Worm (Caenorhabditis elegans) whole organism, L3 larva: ENCODE results near the gene ndua-7.

ENCODE experiments used
- R02D3.7 ChIP-seq: fragments of 150-350 bp; optimal IDR thresholded peaks from 2 replicates; lab custom pipeline; 2014; ENCODE audit warnings: missing biosample characterization, missing genetic modification characterization
- ZK546.5 ChIP-seq: sonication (generic microtip); optimal IDR thresholded peaks from 2 replicates; lab custom pipeline; 2017; ENCODE audit warnings: missing biosample characterization, missing genetic modification characterization
- ama-1 ChIP-seq: fragments of 150-350 bp; optimal IDR thresholded peaks from 2 replicates; lab custom pipeline; 2018
- ceh-16 ChIP-seq: sonication (generic microtip); optimal IDR thresholded peaks from 2 replicates; lab custom pipeline; 2017; ENCODE audit warnings: missing biosample characterization, missing genetic modification characterization
- ceh-28 ChIP-seq: fragments of 150-350 bp; optimal IDR thresholded peaks from 2 replicates; lab custom pipeline; 2014; ENCODE audit warnings: missing biosample characterization, missing genetic modification reagents, missing genetic modification characterization
- egl-27 ChIP-seq: sonication (generic microtip); optimal IDR thresholded peaks from 4 replicates; lab custom pipeline; 2017; ENCODE audit warnings: missing biosample characterization, missing genetic modification reagents, missing genetic modification characterization
- egl-5 ChIP-seq: fragments of 150-350 bp; optimal IDR thresholded peaks from 2 replicates; lab custom pipeline; 2017; ENCODE audit warnings: missing biosample characterization, missing genetic modification reagents, missing genetic modification characterization, inconsistent platforms
- elt-2 ChIP-seq: sonication (generic microtip); optimal IDR thresholded peaks from 2 replicates; lab custom pipeline; 2016; ENCODE audit warnings: missing genetic modification reagents, mild to moderate bottlenecking, missing genetic modification characterization, missing compliant biosample characterization
- elt-3 ChIP-seq, 3 experiments: fragments of 150-350 bp in 1 of 3; sonication (generic microtip) in 2 of 3; optimal IDR thresholded peaks; 2 replicates in 2 of 3; 4 replicates in 1 of 3; lab custom pipeline; 2014 to 2017; ENCODE audit warnings: missing biosample characterization in 3 of 3, missing genetic modification characterization in 3 of 3
- hmg-11 ChIP-seq: sonication (generic microtip); optimal IDR thresholded peaks from 2 replicates; lab custom pipeline; 2016; ENCODE audit warnings: missing genetic modification characterization, missing compliant biosample characterization
- jun-1 ChIP-seq: fragments of 150-350 bp; optimal IDR thresholded peaks from 2 replicates; lab custom pipeline; 2014; ENCODE audit warnings: missing biosample characterization, missing genetic modification reagents, missing genetic modification characterization
- lin-15B ChIP-seq: fragments of 150-350 bp; optimal IDR thresholded peaks from 2 replicates; lab custom pipeline; 2014; ENCODE audit warnings: missing biosample characterization, missing genetic modification characterization
- lin-39 ChIP-seq: fragments of 150-350 bp; optimal IDR thresholded peaks from 2 replicates; lab custom pipeline; 2018; ENCODE audit warnings: missing biosample characterization, missing genetic modification reagents, missing genetic modification characterization
- lsy-12 ChIP-seq: sonication (generic microtip); optimal IDR thresholded peaks from 2 replicates; lab custom pipeline; 2016; ENCODE audit warnings: mild to moderate bottlenecking, missing genetic modification characterization, missing compliant biosample characterization
- mdl-1 ChIP-seq: fragments of 150-350 bp; optimal IDR thresholded peaks from 2 replicates; lab custom pipeline; 2014; ENCODE audit warnings: missing biosample characterization, missing genetic modification characterization
- mml-1 ChIP-seq: fragments of 150-350 bp; sonication (generic microtip); optimal IDR thresholded peaks from 3 replicates; lab custom pipeline; 2014; ENCODE audit warnings: missing biosample characterization, missing genetic modification characterization
- nfya-1 ChIP-seq: sonication (generic microtip); optimal IDR thresholded peaks from 2 replicates; lab custom pipeline; 2017; ENCODE audit warnings: missing genetic modification characterization, mild to moderate bottlenecking, missing compliant biosample characterization, antibody characterized with exemption, moderate library complexity; ENCODE audit not compliant: insufficient read depth
- nhr-12 ChIP-seq: fragments of 150-350 bp; optimal IDR thresholded peaks from 2 replicates; lab custom pipeline; 2014; ENCODE audit warnings: missing biosample characterization, missing genetic modification characterization
- nhr-23 ChIP-seq: fragments of 150-350 bp; optimal IDR thresholded peaks from 2 replicates; lab custom pipeline; 2014; ENCODE audit warnings: missing biosample characterization, missing genetic modification reagents, missing genetic modification characterization
- nhr-25 ChIP-seq: sonication (generic microtip); optimal IDR thresholded peaks from 2 replicates; lab custom pipeline; 2017; ENCODE audit warnings: missing biosample characterization, missing genetic modification characterization
- nhr-28 ChIP-seq: fragments of 150-350 bp; optimal IDR thresholded peaks from 2 replicates; lab custom pipeline; 2014; ENCODE audit warnings: missing biosample characterization, missing genetic modification characterization
- nhr-43 ChIP-seq: sonication (generic microtip); optimal IDR thresholded peaks from 2 replicates; lab custom pipeline; 2016; ENCODE audit warnings: mild to moderate bottlenecking, missing genetic modification characterization, missing compliant biosample characterization; ENCODE audit not compliant: poor library complexity, severe bottlenecking
- nhr-76 ChIP-seq: fragments of 150-350 bp; sonication (generic microtip); optimal IDR thresholded peaks from 5 replicates; lab custom pipeline; 2014; ENCODE audit warnings: missing biosample characterization, missing genetic modification characterization
- nhr-77 ChIP-seq: fragments of 150-350 bp; optimal IDR thresholded peaks from 2 replicates; lab custom pipeline; 2014; ENCODE audit warnings: missing biosample characterization, missing genetic modification characterization
- pha-4 ChIP-seq: fragments of 150-350 bp; optimal IDR thresholded peaks from 2 replicates; lab custom pipeline; 2014; ENCODE audit warnings: missing biosample characterization, missing genetic modification reagents, missing genetic modification characterization
- pqm-1 ChIP-seq: fragments of 150-350 bp; optimal IDR thresholded peaks from 2 replicates; lab custom pipeline; 2017; ENCODE audit warnings: missing biosample characterization, missing genetic modification characterization, inconsistent platforms
- sea-2 ChIP-seq: fragments of 150-350 bp; sonication (generic microtip); optimal IDR thresholded peaks from 4 replicates; lab custom pipeline; 2014; ENCODE audit warnings: missing biosample characterization, missing genetic modification reagents, missing genetic modification characterization
- skn-1 ChIP-seq: fragments of 150-350 bp; optimal IDR thresholded peaks from 2 replicates; lab custom pipeline; 2014; ENCODE audit warnings: missing biosample characterization, missing genetic modification characterization
- snpc-4 ChIP-seq: fragments of 150-350 bp; optimal IDR thresholded peaks from 2 replicates; lab custom pipeline; 2014; ENCODE audit warnings: missing biosample characterization, missing genetic modification characterization
- tbx-2 ChIP-seq: sonication (generic microtip); optimal IDR thresholded peaks from 2 replicates; lab custom pipeline; 2016; ENCODE audit warnings: mild to moderate bottlenecking, missing genetic modification characterization, missing compliant biosample characterization
- unc-39 ChIP-seq: sonication (generic microtip); optimal IDR thresholded peaks from 4 replicates; lab custom pipeline; 2017; ENCODE audit warnings: missing biosample characterization, missing genetic modification characterization
- zag-1 ChIP-seq: fragments of 150-350 bp; optimal IDR thresholded peaks from 2 replicates; lab custom pipeline; 2014; ENCODE audit warnings: missing biosample characterization, missing genetic modification characterization
- ztf-4 ChIP-seq: fragments of 150-350 bp; optimal IDR thresholded peaks from 2 replicates; lab custom pipeline; 2014; ENCODE audit warnings: missing biosample characterization, missing genetic modification characterization

ndua-7 gene

ce11 chrII:13460592-13461395, 33.6 kb downstream of the ndua-7 start, which contains the start of gene pqn-27:
Gene pqn-27 (minus strand): TSS chrII:13460642.
- TF ChIP-seq zag-1 = no peak
- TF ChIP-seq pqm-1 (tag; lab: Kevin White, UChicago) = peak; percentile 61
- peak in 1 of 3 experiments; percentile 86 for TF ChIP-seq elt-3 (tag; optimal IDR thresholded peaks at IDR 0.05; lab: Kevin White, UChicago)
- TF ChIP-seq ZK546.5 (tag; lab: Kevin White, UChicago) = no peak
- peak; percentile 78 for TF ChIP-seq ztf-4
- peak; percentile 96 for TF ChIP-seq ama-1 (lab: Kevin White, UChicago)
- no peak for TF ChIP-seq mdl-1 (tag; lab: Kevin White, UChicago)
- peak; percentile 80 for TF ChIP-seq ceh-28
- TF ChIP-seq R02D3.7 = no peak
- TF ChIP-seq jun-1 (tag; lab: Kevin White, UChicago) = peak; percentile 6
- no peak for TF ChIP-seq nhr-12 (tag; lab: Kevin White, UChicago)
- peak; percentile 34 for TF ChIP-seq lin-39 (tag; lab: Kevin White, UChicago)
- TF ChIP-seq sea-2 (GFP tag; lab: Kevin White, UChicago) = no peak
- TF ChIP-seq hmg-11 (tag; lab: Kevin White, UChicago) = peak; percentile 34
- peak; percentile 89 for TF ChIP-seq egl-5 (tag; lab: Kevin White, UChicago)
- TF ChIP-seq elt-2 (tag; lab: Kevin White, UChicago) = peak; percentile 60
- TF ChIP-seq nhr-43 (tag; lab: Kevin White, UChicago) = peak; percentile 80
- peak; percentile 70 for TF ChIP-seq nhr-25 (tag; lab: Kevin White, UChicago)
- peak; percentile 59 for TF ChIP-seq tbx-2
- peak; percentile 70 for TF ChIP-seq nfya-1 (tag; lab: Kevin White, UChicago)
- peak; percentile 73 for TF ChIP-seq nhr-23 (tag; lab: Kevin White, UChicago)
- peak; percentile 56 for TF ChIP-seq lin-15B (tag; lab: Kevin White, UChicago)
- TF ChIP-seq pha-4 = peak; percentile 65
- TF ChIP-seq nhr-77 (tag; lab: Kevin White, UChicago) = peak; percentile 76
- TF ChIP-seq nhr-28 (tag; lab: Kevin White, UChicago) = no peak
- TF ChIP-seq skn-1 = peak; percentile 44
- TF ChIP-seq lsy-12 (tag; lab: Kevin White, UChicago) = peak; percentile 91

ce11 chrII:13456622-13457021, 37.8 kb downstream of the ndua-7 start:
- TF ChIP-seq snpc-4 (peak; percentile 36), mml-1 (no peak), nhr-28 (tag; lab: Kevin White, UChicago) (no peak), nhr-76 (tag; lab: Kevin White, UChicago) (no peak), pqm-1 (tag; lab: Kevin White, UChicago) (no peak), pha-4 (peak; percentile 73), hmg-11 (tag; lab: Kevin White, UChicago) (peak; percentile 32), nfya-1 (tag; lab: Kevin White, UChicago) (peak; percentile 58), lin-39 (tag; lab: Kevin White, UChicago) (peak; percentile 61), R02D3.7 (no peak), elt-2 (tag; lab: Kevin White, UChicago) (peak; percentile 40), elt-3 (tag; optimal IDR thresholded peaks at IDR 0.05; lab: Kevin White, UChicago) (no peak)

ce11 chrII:13454839-13455238, 39.6 kb downstream of the ndua-7 start:
- TF ChIP-seq ceh-28 = peak; percentile 53
- no peak for TF ChIP-seq R02D3.7
- no peak for TF ChIP-seq nhr-28 (tag; lab: Kevin White, UChicago)
- TF ChIP-seq unc-39 (tag; lab: Kevin White, UChicago) = no peak

- no peak for TF ChIP-seq nhr-77 (tag; lab: Kevin White, UChicago)
- no peak for TF ChIP-seq ztf-4
- TF ChIP-seq lsy-12 (tag; lab: Kevin White, UChicago) = no peak
- TF ChIP-seq nfya-1 (tag; lab: Kevin White, UChicago) = no peak
- TF ChIP-seq ceh-16 (tag; lab: Kevin White, UChicago) = no peak
- no peak for TF ChIP-seq snpc-4
- TF ChIP-seq ZK546.5 (tag; lab: Kevin White, UChicago) = no peak
- no peak for TF ChIP-seq egl-27 (tag; lab: Kevin White, UChicago)
- TF ChIP-seq nhr-76 (tag; lab: Kevin White, UChicago) = no peak
- TF ChIP-seq ceh-28 = no peak
Measured at ce11 chrII:13451321-13451720, 43.1 kb downstream of the ndua-7 start.
